Worm (Caenorhabditis elegans) whole organism, L1 larva: ENCODE data around the gene Y43C5B.3.

Source experiments
- aly-2 ChIP-seq: fragments of 150-350 bp; optimal IDR thresholded peaks from 2 replicates; lab custom pipeline; 2014; ENCODE audit warnings: missing biosample characterization, missing genetic modification characterization
- ama-1 ChIP-seq: fragments of 150-350 bp; optimal IDR thresholded peaks from 2 replicates; lab custom pipeline; 2014
- dpl-1 ChIP-seq, 3 experiments: fragments of 150-350 bp in 2 of 3; sonication (generic microtip) in 1 of 3; optimal IDR thresholded peaks; 2 replicates each; lab custom pipeline; 2014 to 2017; ENCODE audit warnings: missing biosample characterization in 3 of 3, missing genetic modification characterization in 3 of 3, missing genetic modification reagents in 3 of 3
- elt-2 ChIP-seq: sonication (generic microtip); optimal IDR thresholded peaks from 2 replicates; lab custom pipeline; 2016; ENCODE audit warnings: missing genetic modification characterization, mild to moderate bottlenecking, inconsistent platforms, missing compliant biosample characterization, missing genetic modification reagents
- lin-39 ChIP-seq: fragments of 150-350 bp; optimal IDR thresholded peaks from 2 replicates; lab custom pipeline; 2014; ENCODE audit warnings: missing biosample characterization, missing genetic modification reagents, missing genetic modification characterization
- mab-9 ChIP-seq: fragments of 200-800 bp; sonication (Bioruptor generic); IDR thresholded peaks from 2 replicates; pipeline ENCODE4 v1.3.6; 2022; ENCODE audit warnings: missing genetic modification reagents, missing genetic modification characterization, missing compliant biosample characterization
- nhr-11 ChIP-seq: fragments of 150-350 bp; optimal IDR thresholded peaks from 2 replicates; lab custom pipeline; 2014; ENCODE audit warnings: missing biosample characterization, missing genetic modification characterization
- nhr-12 ChIP-seq: sonication (generic microtip); optimal IDR thresholded peaks from 2 replicates; lab custom pipeline; 2017; ENCODE audit warnings: missing biosample characterization, missing genetic modification characterization
- nhr-77 ChIP-seq: fragments of 150-350 bp; optimal IDR thresholded peaks from 2 replicates; lab custom pipeline; 2014; ENCODE audit warnings: missing biosample characterization, missing genetic modification characterization
- unc-130 ChIP-seq: fragments of 150-350 bp; optimal IDR thresholded peaks from 2 replicates; lab custom pipeline; 2017; ENCODE audit warnings: missing biosample characterization, missing genetic modification characterization, inconsistent platforms
- unc-62 ChIP-seq: fragments of 150-350 bp; optimal IDR thresholded peaks from 2 replicates; lab custom pipeline; 2014; ENCODE audit warnings: missing biosample characterization, missing genetic modification reagents, missing genetic modification characterization

ce11 chrIV:10387113-10387512 lies 36.7 kb downstream of the Y43C5B.3 start, which contains the start of gene nfu-1:
- no peak for TF ChIP-seq lin-39 (tag; lab: Kevin White, UChicago)
- no peak for TF ChIP-seq unc-130 (tag; lab: Kevin White, UChicago)
- TF ChIP-seq ama-1 (lab: Kevin White, UChicago) = no peak
- TF ChIP-seq elt-2 (tag; lab: Kevin White, UChicago) = no peak
- no peak for TF ChIP-seq nhr-12 (tag; lab: Kevin White, UChicago)
- no peak for TF ChIP-seq dpl-1 (GFP tag; optimal IDR thresholded peaks at IDR 0.05; lab: Kevin White, UChicago)
- no peak for TF ChIP-seq mab-9 (GFP tag; lab: Robert Waterston, UW)
- TF ChIP-seq nhr-11 (tag; lab: Kevin White, UChicago) = no peak
- TF ChIP-seq aly-2 (tag; lab: Kevin White, UChicago) = peak; percentile 27
- no peak for TF ChIP-seq unc-62 (GFP tag; lab: Kevin White, UChicago)
- no peak for TF ChIP-seq nhr-77 (tag; lab: Kevin White, UChicago)
